Fruit fly (Drosophila melanogaster) whole organism, prepupa: ENCODE data around the gene Arpc2.

ENCODE experiments used
- CG11294 ChIP-seq: fragments of 200-800 bp; sonication (Bioruptor generic); IDR thresholded peaks from 2 replicates; pipeline ENCODE4 v1.3.6; 2022; ENCODE audit warnings: missing biosample characterization, missing genetic modification characterization
- CG11762 ChIP-seq: fragments of 200-800 bp; sonication (Bioruptor generic); optimal IDR thresholded peaks from 3 replicates; lab custom pipeline; 2016; ENCODE audit warnings: missing biosample characterization, missing genetic modification characterization; ENCODE audit not compliant: insufficient read depth
- CG11902 ChIP-seq: fragments of 200-800 bp; sonication (Bioruptor generic); optimal IDR thresholded peaks from 3 replicates; lab custom pipeline; 2016; ENCODE audit warnings: missing biosample characterization, missing genetic modification characterization
- CG15336 ChIP-seq: fragments of 200-800 bp; sonication (Bioruptor generic); IDR thresholded peaks from 2 replicates; pipeline ENCODE4 v1.3.6; 2022; ENCODE audit warnings: missing biosample characterization, missing genetic modification characterization
- CG3919 ChIP-seq: fragments of 200-800 bp; sonication (Bioruptor generic); optimal IDR thresholded peaks from 3 replicates; lab custom pipeline; 2016; ENCODE audit warnings: missing biosample characterization, missing genetic modification characterization
- CG6808 ChIP-seq: fragments of 200-800 bp; sonication (Bioruptor generic); optimal IDR thresholded peaks from 3 replicates; lab custom pipeline; 2017; ENCODE audit warnings: missing biosample characterization, missing genetic modification characterization, mild to moderate bottlenecking, moderate library complexity, missing genetic modification reagents
- CG8319 ChIP-seq: fragments of 200-800 bp; sonication (Bioruptor generic); optimal IDR thresholded peaks from 3 replicates; lab custom pipeline; 2016; ENCODE audit warnings: missing biosample characterization, missing genetic modification characterization
- esn ChIP-seq: fragments of 200-800 bp; sonication (Bioruptor generic); optimal IDR thresholded peaks from 2 replicates; lab custom pipeline; 2016; ENCODE audit warnings: missing biosample characterization, mild to moderate bottlenecking, missing genetic modification characterization, moderate library complexity
- fd85E ChIP-seq: fragments of 200-800 bp; sonication (Bioruptor generic); optimal IDR thresholded peaks from 3 replicates; lab custom pipeline; 2016; ENCODE audit warnings: missing biosample characterization, missing genetic modification characterization
- net ChIP-seq: fragments of 200-800 bp; sonication (Bioruptor generic); optimal IDR thresholded peaks from 3 replicates; lab custom pipeline; 2016; ENCODE audit warnings: missing biosample characterization, missing genetic modification characterization
- ss ChIP-seq, 2 experiments: fragments of 200-800 bp; sonication (Bioruptor generic); optimal IDR thresholded peaks; 2 replicates in 1 of 2; 3 replicates in 1 of 2; lab custom pipeline; 2017 to 2018; ENCODE audit warnings: mild to moderate bottlenecking in 2 of 2, missing biosample characterization in 2 of 2, missing genetic modification characterization in 2 of 2, moderate library complexity in 1 of 2
- svp ChIP-seq: fragments of 200-800 bp; sonication (Bioruptor generic); peaks from one replicate; lab custom pipeline; 2016; ENCODE audit warnings: missing biosample characterization, missing genetic modification characterization

DNA sequence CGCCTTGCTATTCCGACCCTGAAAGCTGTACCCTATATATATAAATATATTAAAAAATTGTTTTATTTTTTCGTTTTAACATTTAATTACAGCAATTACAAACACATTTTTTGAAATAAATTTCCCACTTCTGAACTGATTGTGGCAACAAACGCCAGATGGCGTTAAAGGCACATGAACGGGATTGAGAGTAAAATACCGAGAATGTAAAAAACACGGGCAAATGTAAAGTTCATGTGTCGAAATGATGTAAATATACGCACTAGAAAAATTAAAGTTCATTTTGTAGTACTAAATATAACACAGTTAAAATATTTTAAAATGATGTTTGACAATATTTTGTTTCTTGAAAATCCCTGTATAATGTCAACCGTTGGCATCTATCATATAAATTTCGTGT is 47.5 kb downstream of the Arpc2 start:
- no peak for TF ChIP-seq CG11902
- no peak for TF ChIP-seq CG15336 (GFP tag; lab: Robert Waterston, UW)
- TF ChIP-seq CG6808 (GFP tag; lab: Kevin White, UChicago) = no peak
- no peak for TF ChIP-seq fd85E
- TF ChIP-seq CG3919 (GFP tag; lab: Kevin White, UChicago) = peak; percentile 28
- TF ChIP-seq CG11762 (GFP tag; lab: Kevin White, UChicago) = no peak
- no peak for TF ChIP-seq CG8319 (GFP tag; lab: Kevin White, UChicago)
- no peak for TF ChIP-seq ss (GFP tag; optimal IDR thresholded peaks at IDR 0.05; lab: Kevin White, UChicago)
- no peak for TF ChIP-seq esn (GFP tag; lab: Kevin White, UChicago)
- no peak for TF ChIP-seq net (GFP tag; lab: Kevin White, UChicago)
- TF ChIP-seq CG11294 (GFP tag; lab: Robert Waterston, UW) = no peak
- TF ChIP-seq svp = peak; percentile 52
